Worm (Caenorhabditis elegans) whole organism, midembryonic: Measurements from ENCODE around the gene eat-2.

Experiments used
- T22C8.4 ChIP-seq: fragments of 200-800 bp; sonication (Bioruptor generic); IDR thresholded peaks from 2 replicates; pipeline ENCODE4 v1.3.6; 2022; ENCODE audit warnings: missing genetic modification characterization, missing compliant biosample characterization
- cog-1 ChIP-seq: sonication (generic microtip); optimal IDR thresholded peaks from 2 replicates; lab custom pipeline; 2016; ENCODE audit warnings: missing genetic modification characterization, missing compliant biosample characterization
- flt-1 ChIP-seq: fragments of 200-800 bp; sonication (Bioruptor generic); IDR thresholded peaks from 2 replicates; pipeline ENCODE4 v1.3.6; 2022; ENCODE audit warnings: missing genetic modification characterization, missing compliant biosample characterization
- klf-2 ChIP-seq: fragments of 200-800 bp; sonication (Bioruptor generic); conservative IDR thresholded peaks from 2 replicates; pipeline ENCODE4 v1.3.6; 2022; ENCODE audit warnings: missing genetic modification reagents, missing genetic modification characterization, missing compliant biosample characterization
- med-1 ChIP-seq: sonication (generic microtip); optimal IDR thresholded peaks from 2 replicates; lab custom pipeline; 2017; ENCODE audit warnings: missing genetic modification characterization, mild to moderate bottlenecking, missing compliant biosample characterization, antibody characterized with exemption, missing genetic modification reagents; ENCODE audit not compliant: insufficient read depth
- ref-1 ChIP-seq: fragments of 200-800 bp; sonication (Bioruptor generic); conservative IDR thresholded peaks from 2 replicates; pipeline ENCODE4 v1.3.6; 2022; ENCODE audit warnings: missing genetic modification reagents, missing genetic modification characterization, missing compliant biosample characterization
- tab-1 ChIP-seq: fragments of 200-800 bp; sonication (Bioruptor generic); IDR thresholded peaks from 2 replicates; pipeline ENCODE4 v1.3.6; 2022; ENCODE audit warnings: missing genetic modification characterization, missing compliant biosample characterization
- ztf-23 ChIP-seq: fragments of 200-800 bp; sonication (Bioruptor generic); IDR thresholded peaks from 2 replicates; pipeline ENCODE4 v1.3.6; 2022; ENCODE audit warnings: missing genetic modification reagents, missing genetic modification characterization, missing compliant biosample characterization
- ztf-29 ChIP-seq: fragments of 200-800 bp; sonication (Bioruptor generic); IDR thresholded peaks from 2 replicates; pipeline ENCODE4 v1.3.6; 2022; ENCODE audit warnings: missing genetic modification reagents, missing genetic modification characterization, missing compliant biosample characterization

eat-2 gene

DNA sequence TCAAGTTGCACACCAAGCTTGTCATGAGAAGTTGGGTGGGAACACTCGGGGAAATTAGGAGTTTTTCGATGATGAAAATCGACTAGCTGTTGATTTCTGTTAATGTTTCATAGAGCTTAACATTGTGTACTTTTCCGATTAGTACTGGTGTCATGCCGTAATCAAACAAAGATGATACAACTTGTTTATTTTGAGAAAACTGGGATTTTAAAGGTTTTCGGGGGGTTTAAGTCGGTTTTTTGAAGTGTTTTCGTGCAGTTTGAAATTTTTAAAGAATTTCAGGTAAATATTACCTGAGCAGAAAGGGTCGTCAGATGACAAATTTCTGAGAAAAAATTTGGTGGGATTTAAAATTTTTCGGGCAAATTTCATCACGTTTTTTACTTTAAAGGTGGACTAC, at the start of gene eat-2:
Gene eat-2, minus strand, starts transcription at position 101 of the 400 bp plus-strand sequence.
- TF ChIP-seq ztf-23 (GFP tag; lab: Robert Waterston, UW) (no peak), cog-1 (no peak), med-1 (GFP tag; lab: Kevin White, UChicago) (no peak), ref-1 (GFP tag; lab: Robert Waterston, UW) (no peak), ztf-29 (GFP tag; lab: Robert Waterston, UW) (no peak), klf-2 (GFP tag; lab: Robert Waterston, UW) (no peak), tab-1 (no peak), flt-1 (GFP tag; lab: Robert Waterston, UW) (no peak), T22C8.4 (GFP tag; lab: Robert Waterston, UW) (no peak)

ce11 chrII:14218142-14218541, 46.7 kb upstream of the eat-2 start:
- TF ChIP-seq ref-1 (GFP tag; lab: Robert Waterston, UW) (no peak), ztf-23 (GFP tag; lab: Robert Waterston, UW) (no peak), cog-1 (no peak), ztf-29 (GFP tag; lab: Robert Waterston, UW) (no peak), tab-1 (no peak), klf-2 (GFP tag; lab: Robert Waterston, UW) (no peak), flt-1 (GFP tag; lab: Robert Waterston, UW) (no peak), med-1 (GFP tag; lab: Kevin White, UChicago) (no peak), T22C8.4 (GFP tag; lab: Robert Waterston, UW) (no peak)

DNA sequence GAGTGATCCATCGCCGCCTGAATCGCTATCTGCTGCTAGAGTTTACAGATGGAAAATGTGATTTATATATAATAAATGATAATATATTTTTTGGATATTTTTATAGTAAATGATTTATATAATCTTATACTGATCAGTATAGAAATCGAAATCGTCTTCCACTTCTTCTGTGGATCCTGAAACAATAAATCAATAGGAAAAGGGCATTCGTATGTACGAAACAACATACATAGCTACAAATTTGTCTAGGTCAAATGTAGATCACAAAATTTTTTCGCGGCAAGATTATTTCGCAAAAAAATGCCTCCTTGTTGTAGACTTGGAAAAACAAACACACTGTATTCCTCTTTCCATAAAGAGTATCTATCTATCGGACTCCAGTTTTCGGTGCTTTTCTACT, 42.7 kb upstream of the eat-2 start, which contains the start of gene Y48B6A.10:
Gene Y48B6A.10, plus strand, starts transcription at position 301 of the 400 bp plus-strand sequence.
- TF ChIP-seq ztf-23 (GFP tag; lab: Robert Waterston, UW) (no peak), ref-1 (GFP tag; lab: Robert Waterston, UW) (no peak), klf-2 (GFP tag; lab: Robert Waterston, UW) (no peak), flt-1 (GFP tag; lab: Robert Waterston, UW) (no peak), cog-1 (no peak), tab-1 (no peak), med-1 (GFP tag; lab: Kevin White, UChicago) (no peak), T22C8.4 (GFP tag; lab: Robert Waterston, UW) (no peak), ztf-29 (GFP tag; lab: Robert Waterston, UW) (no peak)

DNA sequence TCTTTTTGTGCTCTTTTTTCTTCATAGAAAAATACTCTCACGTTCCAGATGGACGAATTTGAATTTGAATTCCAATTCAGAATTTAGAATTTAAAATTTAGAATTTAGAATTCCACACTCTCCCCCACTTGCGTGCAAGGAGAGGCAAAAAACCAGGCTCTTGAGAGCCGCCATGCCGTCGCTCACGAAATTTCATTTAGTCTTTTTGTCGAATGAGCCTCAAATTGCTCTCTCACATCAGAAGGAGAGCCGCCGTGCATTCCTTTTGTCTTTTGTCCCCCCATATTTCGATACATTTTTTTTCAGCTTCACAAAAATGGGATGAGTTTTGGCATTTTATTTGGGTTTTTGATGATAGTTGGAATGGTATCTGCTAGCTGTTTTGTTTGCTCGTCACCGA, 39.7 kb upstream of the eat-2 start, which contains the start of gene hot-7:
Gene hot-7, plus strand, starts transcription at position 301 of the 400 bp plus-strand sequence.
- no peak for TF ChIP-seq med-1 (GFP tag; lab: Kevin White, UChicago)
- no peak for TF ChIP-seq ref-1 (GFP tag; lab: Robert Waterston, UW)
- no peak for TF ChIP-seq ztf-29 (GFP tag; lab: Robert Waterston, UW)
- no peak for TF ChIP-seq cog-1
- TF ChIP-seq ztf-23 (GFP tag; lab: Robert Waterston, UW): no peak
- no peak for TF ChIP-seq T22C8.4 (GFP tag; lab: Robert Waterston, UW)
- TF ChIP-seq flt-1 (GFP tag; lab: Robert Waterston, UW): no peak
- no peak for TF ChIP-seq klf-2 (GFP tag; lab: Robert Waterston, UW)
- TF ChIP-seq tab-1: no peak

DNA sequence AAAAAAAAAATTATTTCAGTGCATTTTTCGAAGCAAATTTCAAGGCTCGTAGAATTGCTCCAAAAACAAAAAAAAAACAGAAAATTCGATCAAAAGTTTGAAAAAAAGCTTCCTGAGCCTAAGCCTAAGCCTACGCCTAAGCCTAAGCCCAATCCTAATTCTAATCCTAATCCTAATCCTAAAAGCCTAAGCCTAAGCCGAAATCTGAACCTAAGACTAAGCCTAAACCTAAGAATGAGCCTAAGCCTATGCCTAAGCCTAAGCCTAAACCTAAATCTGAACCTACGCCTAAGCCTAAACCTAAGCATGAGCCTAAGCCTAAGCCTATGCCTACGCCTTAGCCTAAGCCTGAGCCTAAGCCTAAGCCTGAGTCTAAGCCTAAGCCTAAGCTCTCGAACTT, 34.8 kb upstream of the eat-2 start:
- TF ChIP-seq flt-1 (GFP tag; lab: Robert Waterston, UW) (0 out of 2 replicates have a peak, but pooled peaks have one; percentile 43), med-1 (GFP tag; lab: Kevin White, UChicago) (no peak), klf-2 (GFP tag; lab: Robert Waterston, UW) (no peak)

DNA sequence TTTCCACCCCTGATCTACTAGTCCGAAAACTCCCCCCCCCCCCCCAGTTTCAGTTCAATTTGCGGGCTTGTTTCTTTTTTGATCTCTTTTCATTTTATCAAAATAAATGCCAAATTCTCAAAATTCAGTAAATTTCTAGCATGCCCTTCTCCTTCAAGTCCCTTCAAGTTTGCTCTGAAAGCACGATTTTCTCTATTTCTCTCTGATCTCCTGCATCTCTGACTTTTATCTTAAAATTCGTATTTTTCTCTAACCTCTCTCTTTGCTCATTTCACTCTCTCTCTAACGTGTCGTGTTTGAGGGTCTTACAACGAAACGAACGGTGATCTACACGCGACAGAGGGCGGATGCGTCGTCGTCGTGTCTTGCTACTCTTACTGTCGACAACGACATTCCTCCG, 33.9 kb upstream of the eat-2 start, which contains the start of gene ace-3:
Gene ace-3, plus strand, starts transcription at position 301 of the 400 bp plus-strand sequence.
- TF ChIP-seq klf-2 (GFP tag; lab: Robert Waterston, UW) (no peak), ztf-23 (GFP tag; lab: Robert Waterston, UW) (no peak), cog-1 (no peak)

- TF ChIP-seq ztf-29 (GFP tag; lab: Robert Waterston, UW) (no peak), tab-1 (no peak), ref-1 (GFP tag; lab: Robert Waterston, UW) (no peak), med-1 (GFP tag; lab: Kevin White, UChicago) (no peak), cog-1 (no peak), flt-1 (GFP tag; lab: Robert Waterston, UW) (no peak), T22C8.4 (GFP tag; lab: Robert Waterston, UW) (no peak), ztf-23 (GFP tag; lab: Robert Waterston, UW) (no peak), klf-2 (GFP tag; lab: Robert Waterston, UW) (no peak)
Measured at ce11 chrII:14197499-14198096, 26.1 kb upstream of the eat-2 start, which contains the start of gene ace-4. ace-4 (plus strand) TSS chrII:14198046.

DNA sequence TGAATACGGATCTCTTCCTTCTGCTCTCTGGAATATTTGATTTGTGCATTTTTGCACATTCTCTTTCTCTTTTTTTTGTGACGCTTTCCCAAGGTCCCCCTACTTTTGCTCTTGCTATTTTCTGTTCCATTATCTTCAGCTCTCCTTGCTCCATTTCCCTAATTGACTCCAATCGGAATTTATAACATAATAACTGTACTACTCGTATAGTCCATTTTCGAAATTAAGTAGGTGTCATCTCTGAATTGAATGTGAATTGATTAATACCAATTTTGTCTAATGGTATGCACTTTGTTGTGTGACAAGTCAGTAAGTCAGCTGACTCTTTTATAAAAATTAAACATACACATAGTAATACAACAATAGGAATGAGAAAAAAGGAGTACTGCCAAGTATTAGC, 24.5 kb upstream of the eat-2 start:
- TF ChIP-seq flt-1 (GFP tag; lab: Robert Waterston, UW) (no peak), ztf-23 (GFP tag; lab: Robert Waterston, UW) (no peak), klf-2 (GFP tag; lab: Robert Waterston, UW) (no peak), tab-1 (no peak), ref-1 (GFP tag; lab: Robert Waterston, UW) (no peak), ztf-29 (GFP tag; lab: Robert Waterston, UW) (no peak)

- TF ChIP-seq tab-1 (no peak), med-1 (GFP tag; lab: Kevin White, UChicago) (no peak), ztf-29 (GFP tag; lab: Robert Waterston, UW) (no peak), T22C8.4 (GFP tag; lab: Robert Waterston, UW) (no peak), ztf-23 (GFP tag; lab: Robert Waterston, UW) (no peak), flt-1 (GFP tag; lab: Robert Waterston, UW) (no peak), ref-1 (GFP tag; lab: Robert Waterston, UW) (no peak), klf-2 (GFP tag; lab: Robert Waterston, UW) (no peak), cog-1 (no peak)
Measured at ce11 chrII:14187456-14187855, 16.0 kb upstream of the eat-2 start.
